Fruit fly (Drosophila melanogaster) whole organism, prepupa: ENCODE results near the gene Hsc70-3.

Experiments used
- CG10631 ChIP-seq: fragments of 200-800 bp; sonication (Bioruptor generic); optimal IDR thresholded peaks from 2 replicates; lab custom pipeline; 2016; ENCODE audit warnings: missing biosample characterization, missing genetic modification characterization
- CG10669 ChIP-seq: fragments of 200-800 bp; sonication (Bioruptor generic); optimal IDR thresholded peaks from 3 replicates; lab custom pipeline; 2018; ENCODE audit warnings: missing biosample characterization, mild to moderate bottlenecking, missing genetic modification characterization, moderate library complexity
- CG32006 ChIP-seq: fragments of 200-800 bp; sonication (Bioruptor generic); optimal IDR thresholded peaks from 3 replicates; lab custom pipeline; 2017; ENCODE audit warnings: missing biosample characterization, mild to moderate bottlenecking, missing genetic modification characterization
- CG3919 ChIP-seq: fragments of 200-800 bp; sonication (Bioruptor generic); optimal IDR thresholded peaks from 3 replicates; lab custom pipeline; 2016; ENCODE audit warnings: missing biosample characterization, missing genetic modification characterization
- Gug ChIP-seq: fragments of 200-800 bp; sonication (Bioruptor generic); IDR thresholded peaks from 2 replicates; pipeline ENCODE4 v1.3.6; 2022; ENCODE audit warnings: missing biosample characterization, missing genetic modification characterization
- dsx ChIP-seq: fragments of 200-800 bp; optimal IDR thresholded peaks from 3 replicates; lab custom pipeline; 2019; ENCODE audit warnings: missing biosample characterization, mild to moderate bottlenecking, missing genetic modification characterization, moderate library complexity; ENCODE audit not compliant: poor library complexity, severe bottlenecking
- esn ChIP-seq: fragments of 200-800 bp; sonication (Bioruptor generic); optimal IDR thresholded peaks from 2 replicates; lab custom pipeline; 2016; ENCODE audit warnings: missing biosample characterization, mild to moderate bottlenecking, missing genetic modification characterization, moderate library complexity
- vri ChIP-seq: fragments of 200-800 bp; sonication (Bioruptor generic); optimal IDR thresholded peaks from 3 replicates; lab custom pipeline; 2016; ENCODE audit warnings: missing biosample characterization, mild to moderate bottlenecking, missing genetic modification characterization

DNA sequence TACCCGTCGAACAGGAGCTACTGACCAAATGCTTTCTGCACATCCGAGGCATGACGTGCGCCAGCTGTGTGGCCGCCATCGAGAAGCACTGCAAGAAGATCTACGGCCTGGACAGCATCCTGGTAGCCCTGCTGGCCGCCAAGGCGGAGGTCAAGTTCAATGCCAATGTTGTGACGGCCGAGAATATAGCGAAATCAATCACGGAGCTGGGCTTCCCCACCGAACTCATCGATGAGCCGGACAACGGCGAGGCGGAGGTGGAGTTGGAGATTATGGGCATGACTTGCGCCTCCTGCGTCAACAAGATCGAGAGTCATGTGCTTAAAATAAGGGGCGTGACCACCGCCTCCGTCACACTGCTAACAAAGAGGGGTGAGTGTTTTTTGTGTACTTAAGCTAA lies 49.0 kb upstream of the Hsc70-3 start:
- TF ChIP-seq CG10669 (GFP tag; lab: Kevin White, UChicago): no peak
- no peak for TF ChIP-seq CG3919 (GFP tag; lab: Kevin White, UChicago)
- no peak for TF ChIP-seq vri (GFP tag; lab: Kevin White, UChicago)
- TF ChIP-seq dsx (GFP tag; lab: Kevin White, UChicago): no peak
- no peak for TF ChIP-seq Gug (GFP tag; lab: Robert Waterston, UW)
- TF ChIP-seq esn (GFP tag; lab: Kevin White, UChicago): no peak
- TF ChIP-seq CG10631 (GFP tag; lab: Kevin White, UChicago): no peak
- TF ChIP-seq CG32006: no peak
